Fruit fly (Drosophila melanogaster) whole organism, wandering third instar larva: Measurements from ENCODE around the gene Ubc6.

Experiments used
- CG32264 ChIP-seq: fragments of 200-800 bp; sonication (Bioruptor generic); optimal IDR thresholded peaks from 2 replicates; lab custom pipeline; 2016; ENCODE audit warnings: missing biosample characterization, missing genetic modification characterization
- CG9705 ChIP-seq: fragments of 200-800 bp; sonication (Bioruptor generic); optimal IDR thresholded peaks from 2 replicates; lab custom pipeline; 2018; ENCODE audit warnings: missing biosample characterization, mild to moderate bottlenecking, missing genetic modification characterization
- Dfd ChIP-seq: fragments of >200 bp; optimal IDR thresholded peaks from 2 replicates; lab custom pipeline; 2017; ENCODE audit warnings: missing biosample characterization, missing genetic modification characterization
- Dif ChIP-seq: fragments of 200-275, 200-300 bp; sonication (Bioruptor generic); optimal IDR thresholded peaks from 2 replicates; lab custom pipeline; 2018; ENCODE audit warnings: missing biosample characterization, missing genetic modification characterization; ENCODE audit not compliant: partially characterized antibody
- GATAd ChIP-seq: sonication (Bioruptor generic); optimal IDR thresholded peaks from 2 replicates; lab custom pipeline; 2016; ENCODE audit warnings: missing biosample characterization, missing genetic modification characterization
- HLH106 ChIP-seq: fragments of 200-800 bp; optimal IDR thresholded peaks from 3 replicates; lab custom pipeline; 2019; ENCODE audit warnings: missing biosample characterization, mild to moderate bottlenecking, missing genetic modification characterization, moderate library complexity
- Hnf4 ChIP-seq: fragments of 200-800 bp; sonication (Bioruptor generic); optimal IDR thresholded peaks from 2 replicates; lab custom pipeline; 2016; ENCODE audit warnings: missing biosample characterization, mild to moderate bottlenecking, missing genetic modification characterization
- Hr78 ChIP-seq: fragments of >200 bp; optimal IDR thresholded peaks from 2 replicates; lab custom pipeline; 2017; ENCODE audit warnings: missing biosample characterization, missing genetic modification characterization
- Jra ChIP-seq: sonication (Bioruptor generic); optimal IDR thresholded peaks from 2 replicates; lab custom pipeline; 2016; ENCODE audit warnings: missing biosample characterization, missing genetic modification characterization
- Mio ChIP-seq: sonication (Bioruptor generic); optimal IDR thresholded peaks from 2 replicates; lab custom pipeline; 2016; ENCODE audit warnings: missing biosample characterization, missing genetic modification characterization
- Myc ChIP-seq: fragments of >200 bp; optimal IDR thresholded peaks from 2 replicates; lab custom pipeline; 2017
- N ChIP-seq: fragments of >200 bp; optimal IDR thresholded peaks from 2 replicates; lab custom pipeline; 2018; ENCODE audit warnings: missing biosample characterization, missing external identifiers, missing genetic modification characterization
- OdsH ChIP-seq: fragments of 200-800 bp; sonication (Bioruptor generic); optimal IDR thresholded peaks from 2 replicates; lab custom pipeline; 2016; ENCODE audit warnings: missing biosample characterization, mild to moderate bottlenecking, missing genetic modification characterization
- Rel ChIP-seq, 2 experiments: fragments of 200-800 bp; sonication (Bioruptor generic) in 1 of 2; optimal IDR thresholded peaks; 2 replicates in 1 of 2; 3 replicates in 1 of 2; lab custom pipeline; 2016 to 2019; ENCODE audit warnings: mild to moderate bottlenecking in 2 of 2, missing biosample characterization in 2 of 2, missing genetic modification characterization in 2 of 2, moderate library complexity in 1 of 2
- Sp1 ChIP-seq: fragments of 200-800 bp; sonication (Bioruptor generic); optimal IDR thresholded peaks from 3 replicates; lab custom pipeline; 2019; ENCODE audit warnings: missing biosample characterization, mild to moderate bottlenecking, missing genetic modification characterization, moderate library complexity
- Vsx2 ChIP-seq: fragments of 200-300, 225-300 bp; sonication (Bioruptor generic); optimal IDR thresholded peaks from 2 replicates; lab custom pipeline; 2018; ENCODE audit warnings: missing biosample characterization, missing genetic modification characterization; ENCODE audit not compliant: partially characterized antibody
- br ChIP-seq: fragments of 200-800 bp; sonication (Bioruptor generic); optimal IDR thresholded peaks from 2 replicates; lab custom pipeline; 2016; ENCODE audit warnings: missing biosample characterization, missing genetic modification characterization
- dl ChIP-seq, 2 experiments: fragments of 175-275, 200-275 bp in 1 of 2; fragments of 200-275 bp in 1 of 2; sonication (Bioruptor generic); optimal IDR thresholded peaks; lab custom pipeline; 2018; ENCODE audit warnings: mild to moderate bottlenecking in 2 of 2, missing biosample characterization in 2 of 2, missing genetic modification characterization in 2 of 2, moderate library complexity in 2 of 2; ENCODE audit not compliant: partially characterized antibody in 2 of 2, insufficient read depth in 1 of 2
- dmrt93B ChIP-seq: fragments of 200-800 bp; sonication (Bioruptor generic); optimal IDR thresholded peaks from 2 replicates; lab custom pipeline; 2018; ENCODE audit warnings: missing biosample characterization, mild to moderate bottlenecking, missing genetic modification characterization
- dsf ChIP-seq: sonication (Bioruptor generic); optimal IDR thresholded peaks from 2 replicates; lab custom pipeline; 2016; ENCODE audit warnings: missing biosample characterization, missing genetic modification characterization, borderline replicate concordance
- ey ChIP-seq: fragments of 200-800 bp; sonication (Bioruptor generic); optimal IDR thresholded peaks from 2 replicates; lab custom pipeline; 2016; ENCODE audit warnings: missing biosample characterization, missing genetic modification characterization
- foxo ChIP-seq, 2 experiments: fragments of 200-800 bp; sonication (Bioruptor generic); optimal IDR thresholded peaks; 2 replicates in 1 of 2; 3 replicates in 1 of 2; lab custom pipeline; 2016 to 2017; ENCODE audit warnings: missing biosample characterization in 2 of 2, missing genetic modification characterization in 2 of 2
- fru ChIP-seq: fragments of 200-800 bp; sonication (Bioruptor generic); optimal IDR thresholded peaks from 3 replicates; lab custom pipeline; 2016; ENCODE audit warnings: missing biosample characterization, mild to moderate bottlenecking, missing genetic modification characterization
- h ChIP-seq: fragments of 200-800 bp; sonication (Bioruptor generic); optimal IDR thresholded peaks from 3 replicates; lab custom pipeline; 2016; ENCODE audit warnings: missing biosample characterization, mild to moderate bottlenecking, missing genetic modification characterization
- jim ChIP-seq: fragments of 175-275, 200-325 bp; sonication (Bioruptor generic); optimal IDR thresholded peaks from 2 replicates; lab custom pipeline; 2016; ENCODE audit warnings: missing biosample characterization, mild to moderate bottlenecking, missing genetic modification characterization
- lola ChIP-seq: fragments of >200 bp; optimal IDR thresholded peaks from 2 replicates; lab custom pipeline; 2017; ENCODE audit warnings: missing biosample characterization, missing genetic modification characterization
- pan ChIP-seq: fragments of >200 bp; optimal IDR thresholded peaks from 2 replicates; lab custom pipeline; 2017
- psq ChIP-seq: fragments of 200-800 bp; sonication (Bioruptor generic); optimal IDR thresholded peaks from 3 replicates; lab custom pipeline; 2017; ENCODE audit warnings: missing biosample characterization, mild to moderate bottlenecking, missing genetic modification characterization, moderate library complexity
- rgr ChIP-seq: fragments of 200-800 bp; sonication (Bioruptor generic); optimal IDR thresholded peaks from 3 replicates; lab custom pipeline; 2016; ENCODE audit warnings: missing biosample characterization, mild to moderate bottlenecking, missing genetic modification characterization
- sv ChIP-seq: fragments of 200-800 bp; sonication (Bioruptor generic); optimal IDR thresholded peaks from 3 replicates; lab custom pipeline; 2016; ENCODE audit warnings: missing biosample characterization, missing genetic modification characterization
- tai ChIP-seq: sonication (Bioruptor generic); optimal IDR thresholded peaks from 2 replicates; lab custom pipeline; 2016; ENCODE audit warnings: missing biosample characterization, missing genetic modification characterization
- woc ChIP-seq: sonication (Bioruptor generic); optimal IDR thresholded peaks from 2 replicates; lab custom pipeline; 2016; ENCODE audit warnings: missing biosample characterization, mild to moderate bottlenecking, missing genetic modification characterization

Ubc6 gene

DNA sequence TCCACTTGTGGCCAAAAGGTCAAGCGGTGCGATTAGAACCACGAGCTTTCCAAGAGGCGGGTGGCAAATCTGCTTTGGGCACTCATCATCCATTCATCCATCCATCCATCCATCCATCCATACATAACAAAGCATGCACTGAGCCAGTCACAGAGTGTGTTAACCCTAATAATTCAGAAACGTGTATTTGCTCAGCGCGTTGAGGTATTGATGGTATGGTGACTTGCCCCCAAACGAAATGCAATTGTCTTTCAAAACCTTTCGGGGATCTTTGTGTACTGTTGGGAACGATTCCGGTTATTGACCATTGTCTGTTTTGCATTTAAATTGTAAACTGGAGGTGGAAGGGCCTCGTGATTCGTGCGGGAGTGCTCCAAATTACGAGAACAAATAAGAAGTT, 9.5 kb upstream of the Ubc6 start:
- no peak for TF ChIP-seq Dfd (GFP tag; lab: Kevin White, UChicago)
- no peak for TF ChIP-seq Rel (GFP tag; optimal IDR thresholded peaks at IDR 0.05; lab: Kevin White, UChicago)
- peak; percentile 68 for TF ChIP-seq Rel (tag; optimal IDR thresholded peaks at IDR 0.05; lab: Kevin White, UChicago)

DNA sequence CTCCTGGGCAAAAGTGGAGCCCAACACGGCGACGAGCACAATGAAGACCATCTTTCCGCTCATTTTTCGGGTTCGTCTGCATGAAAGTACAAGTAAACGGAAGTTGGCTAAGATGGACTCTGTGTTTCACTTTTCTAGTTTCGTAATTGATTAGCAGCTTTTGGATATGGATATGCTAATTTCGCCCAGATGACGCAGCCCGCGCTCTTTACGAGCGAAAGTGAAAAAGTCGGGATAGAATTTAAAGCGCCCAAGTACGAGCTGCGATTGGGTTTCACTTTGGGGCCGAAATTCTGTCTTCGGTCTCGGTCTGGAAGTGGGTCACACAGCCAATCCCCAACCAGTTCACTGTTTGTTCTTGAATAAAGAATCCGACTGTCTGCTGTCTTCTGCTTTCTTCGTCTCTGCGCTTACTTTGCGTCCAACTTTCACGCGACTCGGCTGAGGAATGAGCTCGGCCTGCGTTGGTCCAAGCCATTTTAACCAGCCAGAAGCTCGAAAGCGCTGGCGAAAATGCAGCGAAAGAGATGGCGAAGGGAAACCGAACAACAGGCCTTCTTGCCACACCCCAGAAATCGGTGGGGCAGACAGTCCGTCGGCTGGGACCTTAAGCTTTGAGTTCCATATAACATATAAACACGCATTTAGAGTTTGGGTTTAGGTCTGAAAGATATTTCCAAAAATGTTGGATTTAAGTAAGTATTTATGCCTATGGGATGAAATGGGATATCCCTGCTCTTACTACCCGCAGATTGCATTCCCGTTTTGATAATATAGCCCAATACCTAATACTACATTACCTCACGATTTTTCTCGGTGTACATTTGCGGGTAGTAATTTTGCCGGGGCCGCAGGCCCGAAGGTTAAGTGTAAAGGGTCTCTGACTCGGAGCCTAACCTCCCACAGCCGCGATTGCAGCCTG, 8.7 kb upstream of the Ubc6 start, which contains the start of gene Jhbp2:
Gene Jhbp2, minus strand, starts transcription at position 454 of the 922 bp plus-strand sequence.
- peak; percentile 28 for TF ChIP-seq woc (GFP tag; lab: Kevin White, UChicago)
- TF ChIP-seq Vsx2 (GFP tag; lab: Kevin White, UChicago): no peak
- peak; percentile 57 for TF ChIP-seq fru (GFP tag; lab: Kevin White, UChicago)
- TF ChIP-seq foxo (GFP tag; optimal IDR thresholded peaks at IDR 0.05; lab: Kevin White, UChicago): peak in 1 of 2 experiments; percentile 45
- no peak for TF ChIP-seq Myc (lab: Kevin White, UChicago)
- peak; percentile 22 for TF ChIP-seq HLH106 (tag; lab: Kevin White, UChicago)
- peak; percentile 49 for TF ChIP-seq h
- TF ChIP-seq psq (GFP tag; lab: Kevin White, UChicago): peak; percentile 53
- peak; percentile 11 for TF ChIP-seq br (GFP tag; lab: Kevin White, UChicago)
- peak; percentile 19 for TF ChIP-seq OdsH (GFP tag; lab: Kevin White, UChicago)
- TF ChIP-seq dsf (GFP tag; lab: Kevin White, UChicago): no peak
- no peak for TF ChIP-seq Jra (GFP tag; lab: Kevin White, UChicago)
- no peak for TF ChIP-seq CG9705
- no peak for TF ChIP-seq Dif (GFP tag; lab: Kevin White, UChicago)
- no peak for TF ChIP-seq Mio (GFP tag; lab: Kevin White, UChicago)
- peak; percentile 20 for TF ChIP-seq rgr
- TF ChIP-seq Sp1: peak; percentile 14
- TF ChIP-seq ey (GFP tag; lab: Kevin White, UChicago): peak; percentile 25

DNA sequence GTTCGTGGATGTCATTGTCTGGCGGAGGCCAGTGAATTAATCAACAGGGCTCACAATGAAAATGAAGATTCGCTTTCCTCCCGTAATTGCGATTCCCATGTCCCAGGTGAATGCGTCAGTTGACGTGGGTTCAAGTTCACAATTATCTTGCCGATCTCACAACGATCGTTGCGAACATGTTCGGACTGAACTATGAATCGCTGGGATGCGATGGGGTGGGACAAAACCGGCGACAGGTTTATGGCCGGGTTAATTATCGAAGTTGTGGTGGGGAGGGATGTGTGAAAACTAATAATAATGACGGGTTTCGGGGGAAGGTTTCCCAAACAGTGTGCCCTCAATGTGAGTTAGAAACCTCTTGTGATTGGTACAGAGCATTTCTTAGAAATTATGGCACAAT, 7.6 kb upstream of the Ubc6 start:
- TF ChIP-seq dl (GFP tag; optimal IDR thresholded peaks at IDR 0.05; lab: Kevin White, UChicago; ENCODE audit: insufficient read depth in 1 of 2, partially characterized antibody in 2 of 2) (no peak), ey (GFP tag; lab: Kevin White, UChicago) (no peak), CG32264 (GFP tag; lab: Kevin White, UChicago) (no peak), Vsx2 (GFP tag; lab: Kevin White, UChicago) (no peak), N (no peak), h (no peak), Hr78 (GFP tag; lab: Kevin White, UChicago) (no peak), psq (GFP tag; lab: Kevin White, UChicago) (no peak), CG9705 (no peak), Mio (GFP tag; lab: Kevin White, UChicago) (no peak), pan (no peak), Hnf4 (GFP tag; lab: Kevin White, UChicago) (no peak), woc (GFP tag; lab: Kevin White, UChicago) (no peak), Dfd (GFP tag; lab: Kevin White, UChicago) (no peak), jim (GFP tag; lab: Kevin White, UChicago) (no peak), dmrt93B (GFP tag; lab: Kevin White, UChicago) (no peak)
- TF ChIP-seq, all 38 proteins: peak for 0

DNA sequence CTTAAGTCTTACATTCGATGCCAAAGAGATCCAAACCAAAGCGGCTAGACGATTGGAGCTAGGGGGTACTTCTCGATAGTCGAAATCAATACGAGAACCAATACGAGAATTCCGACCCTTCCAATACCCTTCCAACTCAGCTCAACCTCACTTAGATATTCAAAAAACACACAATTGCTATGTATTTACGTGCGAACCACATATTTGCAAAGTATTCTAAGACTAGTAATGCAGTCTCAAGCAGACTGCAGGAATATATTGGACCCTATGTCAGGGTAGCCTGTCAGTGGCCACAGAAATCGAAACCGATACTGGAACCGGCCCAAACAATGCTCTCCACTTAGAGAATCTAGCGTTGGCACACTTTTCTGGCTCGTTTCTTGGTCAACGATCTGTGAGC, 5.3 kb upstream of the Ubc6 start:
- no peak for TF ChIP-seq tai
- TF ChIP-seq psq (GFP tag; lab: Kevin White, UChicago): no peak
- TF ChIP-seq Myc (lab: Kevin White, UChicago): no peak
- no peak for TF ChIP-seq jim (GFP tag; lab: Kevin White, UChicago)
- TF ChIP-seq lola (GFP tag; lab: Kevin White, UChicago): no peak
- no peak for TF ChIP-seq CG9705
- no peak for TF ChIP-seq sv (GFP tag; lab: Kevin White, UChicago)
- TF ChIP-seq dmrt93B (GFP tag; lab: Kevin White, UChicago): no peak
- TF ChIP-seq GATAd (GFP tag; lab: Kevin White, UChicago): no peak
- no peak for TF ChIP-seq N
- TF ChIP-seq foxo (GFP tag; optimal IDR thresholded peaks at IDR 0.05; lab: Kevin White, UChicago): no peak
- no peak for TF ChIP-seq HLH106 (tag; lab: Kevin White, UChicago)
- TF ChIP-seq Vsx2 (GFP tag; lab: Kevin White, UChicago): no peak
